Fruit fly (Drosophila melanogaster) whole organism, embryonic: ENCODE measurements around the gene CG42232.

Experiments used
- CG4707 ChIP-seq: fragments of 200-800 bp; sonication (Bioruptor generic); optimal IDR thresholded peaks from 2 replicates; lab custom pipeline; 2018; ENCODE audit warnings: missing biosample characterization, mild to moderate bottlenecking, missing genetic modification characterization, moderate library complexity
- pfk ChIP-seq: fragments of 200-800 bp; sonication (Bioruptor generic); optimal IDR thresholded peaks from 2 replicates; lab custom pipeline; 2018; ENCODE audit warnings: missing biosample characterization, mild to moderate bottlenecking, missing genetic modification characterization, moderate library complexity

DNA sequence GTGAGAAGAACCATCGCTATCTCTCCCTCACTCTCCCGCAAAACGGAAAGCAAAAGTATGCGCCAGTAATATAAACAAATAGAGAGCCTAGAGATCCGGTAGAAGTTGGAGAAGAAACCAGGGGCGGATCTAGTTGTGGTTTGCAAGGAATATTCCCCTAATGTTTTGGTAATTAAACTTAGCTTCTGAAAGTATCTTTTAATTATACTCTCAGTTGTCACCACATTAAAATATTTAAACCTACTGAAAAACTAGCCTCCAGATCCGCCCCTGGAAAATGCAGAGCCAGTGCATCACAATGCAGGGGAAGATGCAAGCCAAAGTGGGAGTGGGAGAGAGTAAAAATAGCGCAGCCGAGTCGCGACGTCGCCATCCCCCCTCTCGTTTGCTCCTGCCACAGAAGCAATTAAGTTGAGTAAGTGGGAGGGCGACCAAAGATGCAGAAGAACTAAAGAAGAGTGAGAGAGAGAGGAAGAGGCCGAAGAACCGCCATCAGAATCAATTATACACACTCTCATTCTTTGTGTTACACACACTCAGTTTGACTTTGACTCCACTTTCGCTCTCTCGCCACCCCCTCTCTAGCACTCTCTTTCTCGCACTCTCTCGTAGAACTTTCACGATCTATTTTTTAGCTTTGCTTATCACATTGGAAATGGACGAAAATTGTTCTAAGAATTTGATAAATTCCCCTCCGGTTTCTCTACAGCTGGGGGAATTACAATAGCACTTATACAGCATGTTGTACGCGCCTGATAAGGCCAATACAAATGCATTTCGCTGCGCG is 20.1 kb downstream of the CG42232 start:
- TF ChIP-seq pfk (GFP tag; lab: Kevin White, UChicago) (no peak), CG4707 (GFP tag; lab: Kevin White, UChicago) (peak; percentile 90)
